Worm (Caenorhabditis elegans): ENCODE results near the gene Y48D7A.1.

- TF ChIP-seq med-1 (GFP tag; optimal IDR thresholded peaks at IDR 0.05; ENCODE audit: insufficient read depth) (no peak), ztf-29 (GFP tag; IDR thresholded peaks at IDR 0.05) (no peak), klf-2 (GFP tag; conservative IDR thresholded peaks at IDR 0.05) (no peak), ref-1 (GFP tag; conservative IDR thresholded peaks at IDR 0.05) (no peak), flt-1 (GFP tag; IDR thresholded peaks at IDR 0.05) (no peak), ztf-23 (GFP tag; IDR thresholded peaks at IDR 0.05) (no peak), tab-1 (GFP tag; IDR thresholded peaks at IDR 0.05) (no peak), cog-1 (tag; optimal IDR thresholded peaks at IDR 0.05) (no peak), T22C8.4 (GFP tag; IDR thresholded peaks at IDR 0.05) (no peak)
Measured at ce11 chrX:3051315-3051993, 42.2 kb downstream of the Y48D7A.1 start.

Data from whole organism, midembryonic.